Fruit fly (Drosophila melanogaster): ENCODE measurements around the gene Nup205.
A peak's percentile ranks its signal among the peaks of the same experiment; 100 is the strongest.

The Nup205 gene

dm6 chrX:19851095-19851988, 672 bp upstream of the Nup205 start:
- TF ChIP-seq CG14711 (tag; optimal IDR thresholded peaks at IDR 0.05) (no peak), Hr96 (GFP tag; optimal IDR thresholded peaks at IDR 0.05) (no peak), CG33017 (tag; optimal IDR thresholded peaks at IDR 0.05) (no peak), CG1620 (GFP tag; optimal IDR thresholded peaks at IDR 0.05) (no peak), ovo (GFP tag; optimal IDR thresholded peaks at IDR 0.05) (peak; percentile 39), toe (GFP tag; optimal IDR thresholded peaks at IDR 0.05) (no peak), CG5204 (GFP tag; optimal IDR thresholded peaks at IDR 0.05) (no peak), Crg-1 (GFP tag; optimal IDR thresholded peaks at IDR 0.05) (no peak), CG12768 (GFP tag; optimal IDR thresholded peaks at IDR 0.05) (no peak), cnc (optimal IDR thresholded peaks at IDR 0.05) (no peak), CG7101 (tag; optimal IDR thresholded peaks at IDR 0.05) (no peak), bab1 (GFP tag; optimal IDR thresholded peaks at IDR 0.05) (no peak), Mnt (GFP tag; optimal IDR thresholded peaks at IDR 0.05) (no peak), Clk (GFP tag; optimal IDR thresholded peaks at IDR 0.05) (no peak), pad (GFP tag; optimal IDR thresholded peaks at IDR 0.05) (peak; percentile 95), kay (GFP tag; ENCODE audit: borderline replicate concordance) (no peak), tj (GFP tag; optimal IDR thresholded peaks at IDR 0.05) (peak; percentile 99), CG7045 (GFP tag; optimal IDR thresholded peaks at IDR 0.05) (no peak), cic (GFP tag; optimal IDR thresholded peaks at IDR 0.05) (no peak), CG11617 (GFP tag; optimal IDR thresholded peaks at IDR 0.05) (no peak)

dm6 chrX:19859331-19859730, 7.3 kb downstream of the Nup205 start:
- TF ChIP-seq CG7045 (GFP tag; optimal IDR thresholded peaks at IDR 0.05) = no peak
- no peak for TF ChIP-seq Clk (GFP tag; optimal IDR thresholded peaks at IDR 0.05)
- no peak for TF ChIP-seq Hr96 (GFP tag; optimal IDR thresholded peaks at IDR 0.05)
- TF ChIP-seq CG33017 (tag; optimal IDR thresholded peaks at IDR 0.05) = no peak
- TF ChIP-seq CG1620 (GFP tag; optimal IDR thresholded peaks at IDR 0.05) = no peak

dm6 chrX:19865389-19866144, 13.6 kb downstream of the Nup205 start, which contains the start of gene THADA:
Gene THADA, minus strand, starts transcription at chrX:19865524.
- TF ChIP-seq CG1620 (GFP tag; optimal IDR thresholded peaks at IDR 0.05) (no peak), bab1 (GFP tag; optimal IDR thresholded peaks at IDR 0.05) (peak; percentile 41), tj (GFP tag; optimal IDR thresholded peaks at IDR 0.05) (peak; percentile 51), pad (GFP tag; optimal IDR thresholded peaks at IDR 0.05) (no peak), Crg-1 (GFP tag; optimal IDR thresholded peaks at IDR 0.05) (peak; percentile 72), ovo (GFP tag; optimal IDR thresholded peaks at IDR 0.05) (peak; percentile 23), CG5204 (GFP tag; optimal IDR thresholded peaks at IDR 0.05) (peak; percentile 70), CG11617 (GFP tag; optimal IDR thresholded peaks at IDR 0.05) (peak; percentile 71), Hr96 (GFP tag; optimal IDR thresholded peaks at IDR 0.05) (peak; percentile 39), CG7101 (tag; optimal IDR thresholded peaks at IDR 0.05) (peak; percentile 56), CG12768 (GFP tag; optimal IDR thresholded peaks at IDR 0.05) (no peak), CG7045 (GFP tag; optimal IDR thresholded peaks at IDR 0.05) (no peak), cnc (optimal IDR thresholded peaks at IDR 0.05) (no peak), toe (GFP tag; optimal IDR thresholded peaks at IDR 0.05) (peak; percentile 7), CG14711 (tag; optimal IDR thresholded peaks at IDR 0.05) (peak; percentile 83), Mnt (GFP tag; optimal IDR thresholded peaks at IDR 0.05) (peak; percentile 4), CG33017 (tag; optimal IDR thresholded peaks at IDR 0.05) (peak; percentile 33), cic (GFP tag; optimal IDR thresholded peaks at IDR 0.05) (no peak), kay (GFP tag; ENCODE audit: borderline replicate concordance) (no peak)

dm6 chrX:19866145-19866972, 14.3 kb downstream of the Nup205 start, which contains the start of gene Hers:
Gene Hers, plus strand, starts transcription at chrX:19866146.
- TF ChIP-seq tj (GFP tag; optimal IDR thresholded peaks at IDR 0.05) (peak; percentile 28), bab1 (GFP tag; optimal IDR thresholded peaks at IDR 0.05) (no peak)

- TF ChIP-seq pad (GFP tag; optimal IDR thresholded peaks at IDR 0.05) = peak; percentile 84
- no peak for TF ChIP-seq bab1 (GFP tag; optimal IDR thresholded peaks at IDR 0.05)
- TF ChIP-seq ovo (GFP tag; optimal IDR thresholded peaks at IDR 0.05) = peak; percentile 83
Observed at dm6 chrX:19867007-19867406, 15.0 kb downstream of the Nup205 start.

- TF ChIP-seq Mnt (GFP tag; optimal IDR thresholded peaks at IDR 0.05) (peak; percentile 61), toe (GFP tag; optimal IDR thresholded peaks at IDR 0.05) (peak; percentile 78), pad (GFP tag; optimal IDR thresholded peaks at IDR 0.05) (peak; percentile 64), kay (GFP tag; ENCODE audit: borderline replicate concordance) (no peak), CG14711 (tag; optimal IDR thresholded peaks at IDR 0.05) (peak; percentile 73), CG7045 (GFP tag; optimal IDR thresholded peaks at IDR 0.05) (peak; percentile 91), CG1620 (GFP tag; optimal IDR thresholded peaks at IDR 0.05) (peak; percentile 47), Hr96 (GFP tag; optimal IDR thresholded peaks at IDR 0.05) (peak; percentile 91), Crg-1 (GFP tag; optimal IDR thresholded peaks at IDR 0.05) (peak; percentile 58), CG12768 (GFP tag; optimal IDR thresholded peaks at IDR 0.05) (peak; percentile 91), cnc (optimal IDR thresholded peaks at IDR 0.05) (no peak), ovo (GFP tag; optimal IDR thresholded peaks at IDR 0.05) (no peak), tj (GFP tag; optimal IDR thresholded peaks at IDR 0.05) (peak; percentile 67), CG33017 (tag; optimal IDR thresholded peaks at IDR 0.05) (peak; percentile 89), CG5204 (GFP tag; optimal IDR thresholded peaks at IDR 0.05) (peak; percentile 87), CG7101 (tag; optimal IDR thresholded peaks at IDR 0.05) (peak; percentile 89), Clk (GFP tag; optimal IDR thresholded peaks at IDR 0.05) (peak; percentile 83), bab1 (GFP tag; optimal IDR thresholded peaks at IDR 0.05) (no peak), CG11617 (GFP tag; optimal IDR thresholded peaks at IDR 0.05) (peak; percentile 93), cic (GFP tag; optimal IDR thresholded peaks at IDR 0.05) (peak; percentile 49)
Observed at dm6 chrX:19875059-19875458, 23.0 kb downstream of the Nup205 start.

Measured in whole organism, adult.